Fruit fly (Drosophila melanogaster) Kc167 (cell line): ENCODE measurements around the gene CG5592.

ENCODE experiments used
- h ChIP-seq: fragments of >200 bp; optimal IDR thresholded peaks from 3 replicates; lab custom pipeline; 2018; ENCODE audit warnings: missing external identifiers
- psq ChIP-seq: fragments of >200 bp; optimal IDR thresholded peaks from 2 replicates; lab custom pipeline; 2017; ENCODE audit warnings: missing external identifiers

- no peak for TF ChIP-seq psq
- no peak for TF ChIP-seq h (lab: Kevin White, UChicago)
These were observed 9.6 kb downstream of the CG5592 start, which contains the start of gene CG13288 for dm6 chr3L:5907077-5907476.
